Worm (Caenorhabditis elegans) whole organism, mixed stage, embryonic: ENCODE results near the gene Y39A3A.2.

Experiments used
- blmp-1 ChIP-seq: fragments of 150-350 bp; optimal IDR thresholded peaks from 2 replicates; lab custom pipeline; 2014; ENCODE audit warnings: missing biosample characterization, missing genetic modification characterization
- ces-1 ChIP-seq: fragments of 150-350 bp; optimal IDR thresholded peaks from 2 replicates; lab custom pipeline; 2014; ENCODE audit warnings: missing biosample characterization, missing genetic modification reagents, missing genetic modification characterization
- elt-1 ChIP-seq: sonication (generic microtip); optimal IDR thresholded peaks from 2 replicates; lab custom pipeline; 2017; ENCODE audit warnings: missing genetic modification characterization, mild to moderate bottlenecking, missing compliant biosample characterization, antibody characterized with exemption, moderate library complexity, borderline replicate concordance; ENCODE audit not compliant: insufficient read depth
- flh-1 ChIP-seq: fragments of 200-800 bp; sonication (Bioruptor generic); optimal IDR thresholded peaks from 2 replicates; lab custom pipeline; 2018; ENCODE audit warnings: mild to moderate bottlenecking, missing genetic modification characterization, moderate library complexity, missing compliant biosample characterization
- lin-13 ChIP-seq: fragments of 150-350 bp; optimal IDR thresholded peaks from 2 replicates; lab custom pipeline; 2014; ENCODE audit warnings: missing biosample characterization, missing genetic modification characterization
- lsy-2 ChIP-seq: fragments of 150-350 bp; optimal IDR thresholded peaks from 2 replicates; lab custom pipeline; 2014; ENCODE audit warnings: missing biosample characterization, missing genetic modification characterization
- mab-5 ChIP-seq: fragments of 150-350 bp; optimal IDR thresholded peaks from 2 replicates; lab custom pipeline; 2014; ENCODE audit warnings: missing biosample characterization, missing genetic modification characterization
- mep-1 ChIP-seq: fragments of 150-350 bp; optimal IDR thresholded peaks from 2 replicates; lab custom pipeline; 2017; ENCODE audit warnings: missing biosample characterization, missing genetic modification reagents, missing genetic modification characterization, inconsistent platforms
- nhr-12 ChIP-seq: fragments of 150-350 bp; optimal IDR thresholded peaks from 2 replicates; lab custom pipeline; 2014; ENCODE audit warnings: missing biosample characterization, missing genetic modification characterization
- pha-4 ChIP-seq: fragments of 150-350 bp; optimal IDR thresholded peaks from 2 replicates; lab custom pipeline; 2018; ENCODE audit warnings: missing biosample characterization, missing genetic modification reagents, missing genetic modification characterization
- sem-2 ChIP-seq: fragments of 200-800 bp; sonication (Bioruptor generic); optimal IDR thresholded peaks from 2 replicates; lab custom pipeline; 2018; ENCODE audit warnings: mild to moderate bottlenecking, missing genetic modification characterization, missing compliant biosample characterization
- tbx-8 ChIP-seq: fragments of 200-800 bp; sonication (Bioruptor generic); optimal IDR thresholded peaks from 2 replicates; lab custom pipeline; 2018; ENCODE audit warnings: mild to moderate bottlenecking, missing genetic modification characterization, moderate library complexity, missing compliant biosample characterization
- unc-39 ChIP-seq: fragments of 150-350 bp; optimal IDR thresholded peaks from 2 replicates; lab custom pipeline; 2014; ENCODE audit warnings: missing biosample characterization, missing genetic modification characterization
- unc-62 ChIP-seq: fragments of 150-350 bp; optimal IDR thresholded peaks from 2 replicates; lab custom pipeline; 2014; ENCODE audit warnings: missing biosample characterization, missing genetic modification reagents, missing genetic modification characterization

DNA sequence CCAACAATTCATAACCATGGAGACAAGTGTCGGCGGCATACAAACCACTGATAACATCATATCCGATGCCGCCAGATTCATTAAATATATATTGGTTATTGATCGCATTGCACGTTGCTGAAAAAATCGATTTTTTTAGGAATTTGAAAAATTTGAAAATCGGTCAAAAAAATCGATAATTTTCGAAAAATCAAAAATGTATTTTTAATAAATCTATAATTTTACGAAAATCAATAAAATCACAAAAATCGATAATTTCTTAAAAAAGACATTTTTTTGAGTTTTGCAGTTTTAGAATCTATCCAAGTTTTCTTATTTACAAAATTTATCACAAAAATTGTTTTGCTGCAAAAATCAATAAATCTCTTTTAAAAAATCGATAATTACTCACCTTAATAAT, 42.0 kb downstream of the Y39A3A.2 start:
- TF ChIP-seq lin-13 (tag; lab: Kevin White, UChicago) = no peak
- no peak for TF ChIP-seq ces-1 (GFP tag; lab: Kevin White, UChicago)
- TF ChIP-seq flh-1 (GFP tag; lab: Kevin White, UChicago) = no peak
- no peak for TF ChIP-seq unc-62
- no peak for TF ChIP-seq mep-1 (tag; lab: Kevin White, UChicago)
- no peak for TF ChIP-seq nhr-12 (tag; lab: Kevin White, UChicago)
- TF ChIP-seq elt-1 = no peak
- TF ChIP-seq pha-4 (tag; lab: Kevin White, UChicago) = no peak
- TF ChIP-seq unc-39 (tag; lab: Kevin White, UChicago) = no peak
- no peak for TF ChIP-seq tbx-8 (GFP tag; lab: Kevin White, UChicago)
- no peak for TF ChIP-seq sem-2 (GFP tag; lab: Kevin White, UChicago)
- no peak for TF ChIP-seq blmp-1 (tag; lab: Kevin White, UChicago)
- no peak for TF ChIP-seq mab-5
- no peak for TF ChIP-seq lsy-2
